Fruit fly (Drosophila melanogaster) whole organism, prepupa: Measurements from ENCODE around the gene sau.

Source experiments
- Blimp-1 ChIP-seq: fragments of 200-800 bp; sonication (Bioruptor generic); optimal IDR thresholded peaks from 3 replicates; lab custom pipeline; 2017; ENCODE audit warnings: missing biosample characterization, missing genetic modification characterization, mild to moderate bottlenecking, moderate library complexity, missing genetic modification reagents
- CG10631 ChIP-seq: fragments of 200-800 bp; sonication (Bioruptor generic); optimal IDR thresholded peaks from 2 replicates; lab custom pipeline; 2016; ENCODE audit warnings: missing biosample characterization, missing genetic modification characterization
- CG10669 ChIP-seq: fragments of 200-800 bp; sonication (Bioruptor generic); optimal IDR thresholded peaks from 3 replicates; lab custom pipeline; 2018; ENCODE audit warnings: missing biosample characterization, mild to moderate bottlenecking, missing genetic modification characterization, moderate library complexity
- CG11294 ChIP-seq: fragments of 200-800 bp; sonication (Bioruptor generic); IDR thresholded peaks from 2 replicates; pipeline ENCODE4 v1.3.6; 2022; ENCODE audit warnings: missing biosample characterization, missing genetic modification characterization
- CG11902 ChIP-seq: fragments of 200-800 bp; sonication (Bioruptor generic); optimal IDR thresholded peaks from 3 replicates; lab custom pipeline; 2016; ENCODE audit warnings: missing biosample characterization, missing genetic modification characterization
- CG15336 ChIP-seq: fragments of 200-800 bp; sonication (Bioruptor generic); IDR thresholded peaks from 2 replicates; pipeline ENCODE4 v1.3.6; 2022; ENCODE audit warnings: missing biosample characterization, missing genetic modification characterization
- CG1621 ChIP-seq: fragments of 200-800 bp; sonication (Bioruptor generic); optimal IDR thresholded peaks from 3 replicates; lab custom pipeline; 2018; ENCODE audit warnings: missing biosample characterization, mild to moderate bottlenecking, missing genetic modification characterization
- CG16779 ChIP-seq: fragments of 200-800 bp; sonication (Bioruptor generic); optimal IDR thresholded peaks from 3 replicates; lab custom pipeline; 2017; ENCODE audit warnings: missing biosample characterization, mild to moderate bottlenecking, missing genetic modification characterization
- CG3032 ChIP-seq: fragments of 200-800 bp; optimal IDR thresholded peaks from 2 replicates; lab custom pipeline; 2019; ENCODE audit warnings: missing biosample characterization, mild to moderate bottlenecking, missing genetic modification characterization, moderate library complexity
- CG31627 ChIP-seq: fragments of 200-800 bp; sonication (Bioruptor generic); optimal IDR thresholded peaks from 3 replicates; lab custom pipeline; 2016; ENCODE audit warnings: missing biosample characterization, missing genetic modification characterization
- CG32006 ChIP-seq: fragments of 200-800 bp; sonication (Bioruptor generic); optimal IDR thresholded peaks from 3 replicates; lab custom pipeline; 2017; ENCODE audit warnings: missing biosample characterization, mild to moderate bottlenecking, missing genetic modification characterization
- CG34406 ChIP-seq: fragments of 200-800 bp; sonication (Bioruptor generic); optimal IDR thresholded peaks from 3 replicates; lab custom pipeline; 2016; ENCODE audit warnings: missing biosample characterization, missing genetic modification characterization
- CG3919 ChIP-seq: fragments of 200-800 bp; sonication (Bioruptor generic); optimal IDR thresholded peaks from 3 replicates; lab custom pipeline; 2016; ENCODE audit warnings: missing biosample characterization, missing genetic modification characterization
- CG4318 ChIP-seq: fragments of 200-800 bp; sonication (Bioruptor generic); optimal IDR thresholded peaks from 3 replicates; lab custom pipeline; 2017; ENCODE audit warnings: missing biosample characterization, mild to moderate bottlenecking, missing genetic modification characterization
- CG6163 ChIP-seq: fragments of 200-800 bp; sonication (Bioruptor generic); IDR thresholded peaks from 3 replicates; pipeline ENCODE4 v1.3.6; 2022; ENCODE audit warnings: missing biosample characterization, missing genetic modification characterization
- CG6276 ChIP-seq: fragments of 200-800 bp; sonication (Bioruptor generic); optimal IDR thresholded peaks from 2 replicates; lab custom pipeline; 2017; ENCODE audit warnings: missing biosample characterization, mild to moderate bottlenecking, missing genetic modification characterization
- CG6792 ChIP-seq: fragments of 200-800 bp; sonication (Bioruptor generic); optimal IDR thresholded peaks from 3 replicates; lab custom pipeline; 2016; ENCODE audit warnings: missing biosample characterization, missing genetic modification characterization
- CG6808 ChIP-seq: fragments of 200-800 bp; sonication (Bioruptor generic); optimal IDR thresholded peaks from 3 replicates; lab custom pipeline; 2017; ENCODE audit warnings: missing biosample characterization, missing genetic modification characterization, mild to moderate bottlenecking, moderate library complexity, missing genetic modification reagents
- CG6854 ChIP-seq: fragments of 200-800 bp; sonication (Bioruptor generic); optimal IDR thresholded peaks from 2 replicates; lab custom pipeline; 2017; ENCODE audit warnings: missing biosample characterization, mild to moderate bottlenecking, missing genetic modification characterization
- CG7368 ChIP-seq: fragments of 200-800 bp; sonication (Bioruptor generic); optimal IDR thresholded peaks from 3 replicates; lab custom pipeline; 2016; ENCODE audit warnings: missing biosample characterization, missing genetic modification characterization
- CG8632 ChIP-seq: fragments of 200-800 bp; sonication (Bioruptor generic); optimal IDR thresholded peaks from 3 replicates; lab custom pipeline; 2016; ENCODE audit warnings: missing biosample characterization, missing genetic modification characterization
- CG9139 ChIP-seq: fragments of 200-800 bp; sonication (Bioruptor generic); optimal IDR thresholded peaks from 3 replicates; lab custom pipeline; 2017; ENCODE audit warnings: missing biosample characterization, mild to moderate bottlenecking, missing genetic modification characterization
- Eip75B ChIP-seq: fragments of 200-800 bp; sonication (Bioruptor generic); optimal IDR thresholded peaks from 3 replicates; lab custom pipeline; 2016; ENCODE audit warnings: missing biosample characterization, missing genetic modification characterization
- Eip78C ChIP-seq: fragments of 200-800 bp; sonication (Bioruptor generic); peaks from one replicate; lab custom pipeline; 2016; ENCODE audit warnings: missing biosample characterization, missing genetic modification characterization
- Eip93F ChIP-seq: fragments of 200-800 bp; sonication (Bioruptor generic); optimal IDR thresholded peaks from 2 replicates; lab custom pipeline; 2016; ENCODE audit warnings: missing biosample characterization, mild to moderate bottlenecking, missing genetic modification characterization
- Ets21C ChIP-seq: fragments of 200-800 bp; sonication (Bioruptor generic); optimal IDR thresholded peaks from 3 replicates; lab custom pipeline; 2016; ENCODE audit warnings: missing biosample characterization, missing genetic modification characterization
- Ets96B ChIP-seq: fragments of 200-800 bp; optimal IDR thresholded peaks from 2 replicates; lab custom pipeline; 2019; ENCODE audit warnings: missing biosample characterization, mild to moderate bottlenecking, missing genetic modification characterization, moderate library complexity
- Gug ChIP-seq: fragments of 200-800 bp; sonication (Bioruptor generic); IDR thresholded peaks from 2 replicates; pipeline ENCODE4 v1.3.6; 2022; ENCODE audit warnings: missing biosample characterization, missing genetic modification characterization
- Hr38 ChIP-seq: sonication (Bioruptor generic); optimal IDR thresholded peaks from 2 replicates; lab custom pipeline; 2016; ENCODE audit warnings: missing biosample characterization, missing genetic modification characterization
- Hr39 ChIP-seq: fragments of 200-800 bp; sonication (Bioruptor generic); optimal IDR thresholded peaks from 2 replicates; lab custom pipeline; 2016; ENCODE audit warnings: missing biosample characterization, missing genetic modification characterization
- Hr4 ChIP-seq: fragments of 200-800 bp; sonication (Bioruptor generic); optimal IDR thresholded peaks from 3 replicates; lab custom pipeline; 2016; ENCODE audit warnings: missing biosample characterization, missing genetic modification characterization
- Lpt ChIP-seq: fragments of 200-800 bp; sonication (Bioruptor generic); optimal IDR thresholded peaks from 3 replicates; lab custom pipeline; 2016; ENCODE audit warnings: missing biosample characterization, missing genetic modification characterization
- OdsH ChIP-seq: fragments of 200-800 bp; sonication (Bioruptor generic); optimal IDR thresholded peaks from 3 replicates; lab custom pipeline; 2016; ENCODE audit warnings: missing biosample characterization, missing genetic modification characterization
- Smox ChIP-seq: fragments of 200-800 bp; sonication (Bioruptor generic); optimal IDR thresholded peaks from 3 replicates; lab custom pipeline; 2016; ENCODE audit warnings: missing biosample characterization, missing genetic modification characterization
- Sox102F ChIP-seq: fragments of 200-800 bp; sonication (Bioruptor generic); optimal IDR thresholded peaks from 2 replicates; lab custom pipeline; 2016; ENCODE audit warnings: missing biosample characterization, mild to moderate bottlenecking, missing genetic modification characterization
- Sox14 ChIP-seq: fragments of 200-800 bp; sonication (Bioruptor generic); optimal IDR thresholded peaks from 3 replicates; lab custom pipeline; 2016; ENCODE audit warnings: missing biosample characterization, missing genetic modification characterization
- Sox15 ChIP-seq: fragments of 200-800 bp; sonication (Bioruptor generic); optimal IDR thresholded peaks from 3 replicates; lab custom pipeline; 2016; ENCODE audit warnings: missing biosample characterization, missing genetic modification characterization
- achi ChIP-seq: fragments of 200-800 bp; sonication (Bioruptor generic); optimal IDR thresholded peaks from 3 replicates; lab custom pipeline; 2016; ENCODE audit warnings: missing biosample characterization, missing genetic modification characterization
- acj6 ChIP-seq: fragments of 200-800 bp; sonication (Bioruptor generic); optimal IDR thresholded peaks from 3 replicates; lab custom pipeline; 2016; ENCODE audit warnings: missing biosample characterization, missing genetic modification characterization
- cyc ChIP-seq: fragments of 200-800 bp; sonication (Bioruptor generic); optimal IDR thresholded peaks from 3 replicates; lab custom pipeline; 2016; ENCODE audit warnings: missing biosample characterization, missing genetic modification characterization
- dac ChIP-seq: fragments of 200-800 bp; sonication (Bioruptor generic); optimal IDR thresholded peaks from 2 replicates; lab custom pipeline; 2017; ENCODE audit warnings: missing biosample characterization, mild to moderate bottlenecking, missing genetic modification characterization
- dsx ChIP-seq: fragments of 200-800 bp; optimal IDR thresholded peaks from 3 replicates; lab custom pipeline; 2019; ENCODE audit warnings: missing biosample characterization, mild to moderate bottlenecking, missing genetic modification characterization, moderate library complexity; ENCODE audit not compliant: poor library complexity, severe bottlenecking
- eg ChIP-seq: fragments of 200-800 bp; sonication (Bioruptor generic); IDR thresholded peaks from 3 replicates; pipeline ENCODE4 v1.3.6; 2022; ENCODE audit warnings: missing biosample characterization, missing genetic modification characterization
- esn ChIP-seq: fragments of 200-800 bp; sonication (Bioruptor generic); optimal IDR thresholded peaks from 2 replicates; lab custom pipeline; 2016; ENCODE audit warnings: missing biosample characterization, mild to moderate bottlenecking, missing genetic modification characterization, moderate library complexity
- fd59A ChIP-seq: fragments of 200-800 bp; sonication (Bioruptor generic); optimal IDR thresholded peaks from 2 replicates; lab custom pipeline; 2017; ENCODE audit warnings: missing biosample characterization, mild to moderate bottlenecking, missing genetic modification characterization, missing genetic modification reagents
- fd85E ChIP-seq: fragments of 200-800 bp; sonication (Bioruptor generic); optimal IDR thresholded peaks from 3 replicates; lab custom pipeline; 2016; ENCODE audit warnings: missing biosample characterization, missing genetic modification characterization
- fkh ChIP-seq: fragments of 200-800 bp; sonication (Bioruptor generic); optimal IDR thresholded peaks from 3 replicates; lab custom pipeline; 2017; ENCODE audit warnings: missing biosample characterization, mild to moderate bottlenecking, missing genetic modification characterization, moderate library complexity
- lz ChIP-seq: fragments of 200-800 bp; sonication (Bioruptor generic); optimal IDR thresholded peaks from 3 replicates; lab custom pipeline; 2016; ENCODE audit warnings: missing biosample characterization, missing genetic modification characterization
- net ChIP-seq: fragments of 200-800 bp; sonication (Bioruptor generic); optimal IDR thresholded peaks from 3 replicates; lab custom pipeline; 2016; ENCODE audit warnings: missing biosample characterization, missing genetic modification characterization
- pdm3 ChIP-seq: fragments of 200-800 bp; sonication (Bioruptor generic); optimal IDR thresholded peaks from 3 replicates; lab custom pipeline; 2016; ENCODE audit warnings: missing biosample characterization, missing genetic modification characterization
- svp ChIP-seq: fragments of 200-800 bp; sonication (Bioruptor generic); peaks from one replicate; lab custom pipeline; 2016; ENCODE audit warnings: missing biosample characterization, missing genetic modification characterization
- topi ChIP-seq: fragments of 200-800 bp; sonication (Bioruptor generic); optimal IDR thresholded peaks from 3 replicates; lab custom pipeline; 2016; ENCODE audit warnings: missing biosample characterization, missing genetic modification characterization
- vri ChIP-seq: fragments of 200-800 bp; sonication (Bioruptor generic); optimal IDR thresholded peaks from 3 replicates; lab custom pipeline; 2016; ENCODE audit warnings: missing biosample characterization, mild to moderate bottlenecking, missing genetic modification characterization

Gene sau

DNA sequence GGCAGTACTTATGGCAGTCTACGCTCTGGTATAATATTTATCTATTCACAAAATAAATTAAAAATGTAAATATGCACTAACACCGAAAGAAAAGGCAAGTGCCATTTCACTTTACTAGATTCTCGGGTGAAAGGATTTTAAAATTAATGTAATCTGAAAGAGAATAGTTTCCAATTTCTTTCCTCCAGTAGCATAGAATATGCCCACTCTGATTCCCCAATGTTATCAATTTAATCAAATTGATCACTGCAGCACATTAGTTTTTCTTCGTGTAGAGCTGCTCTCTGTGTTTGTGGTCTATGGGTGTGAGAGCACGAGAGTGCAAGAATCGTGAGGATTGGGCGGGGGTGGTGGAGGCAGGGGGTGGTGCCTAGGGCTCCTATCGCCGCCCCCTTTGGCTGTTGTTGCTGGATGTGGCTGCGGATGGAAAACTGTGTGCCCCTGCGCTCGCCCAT, 25.0 kb upstream of the sau start:
- peak; percentile 91 for TF ChIP-seq net
- TF ChIP-seq CG4318: peak; percentile 96
- peak; percentile 82 for TF ChIP-seq CG6792 (GFP tag; lab: Kevin White, UChicago)
- TF ChIP-seq CG8632 (GFP tag; lab: Kevin White, UChicago): peak; percentile 79
- peak; percentile 90 for TF ChIP-seq fkh
- TF ChIP-seq Eip75B: peak; percentile 89
- peak; percentile 96 for TF ChIP-seq Hr4 (GFP tag; lab: Kevin White, UChicago)
- peak; percentile 93 for TF ChIP-seq svp (GFP tag; lab: Kevin White, UChicago)
- peak; percentile 78 for TF ChIP-seq Lpt
- TF ChIP-seq OdsH (GFP tag; lab: Kevin White, UChicago): peak; percentile 94
- peak; percentile 93 for TF ChIP-seq CG15336 (GFP tag; lab: Robert Waterston, UW)
- TF ChIP-seq Hr38 (GFP tag; lab: Kevin White, UChicago): no peak
- TF ChIP-seq CG3032 (tag; lab: Kevin White, UChicago): peak; percentile 85
- TF ChIP-seq esn (GFP tag; lab: Kevin White, UChicago): peak; percentile 86
- no peak for TF ChIP-seq CG6854 (GFP tag; lab: Kevin White, UChicago)
- TF ChIP-seq Sox15: peak; percentile 79
- peak; percentile 80 for TF ChIP-seq Gug (GFP tag; lab: Robert Waterston, UW)
- peak; percentile 86 for TF ChIP-seq CG11294 (GFP tag; lab: Robert Waterston, UW)
- peak; percentile 72 for TF ChIP-seq Sox102F (GFP tag; lab: Kevin White, UChicago)
- TF ChIP-seq CG7368: peak; percentile 72
- TF ChIP-seq Hr39 (GFP tag; lab: Kevin White, UChicago): peak; percentile 81
- TF ChIP-seq Smox (GFP tag; lab: Kevin White, UChicago): peak; percentile 80
- TF ChIP-seq Ets96B (tag; lab: Kevin White, UChicago): peak; percentile 85
- TF ChIP-seq CG10669 (GFP tag; lab: Kevin White, UChicago): peak; percentile 85
- peak; percentile 75 for TF ChIP-seq Ets21C (GFP tag; lab: Kevin White, UChicago)
- peak; percentile 36 for TF ChIP-seq Blimp-1 (GFP tag; lab: Kevin White, UChicago)
- TF ChIP-seq CG6276 (GFP tag; lab: Kevin White, UChicago): peak; percentile 97
- TF ChIP-seq CG9139 (GFP tag; lab: Kevin White, UChicago): peak; percentile 65
- peak; percentile 48 for TF ChIP-seq fd85E (GFP tag; lab: Kevin White, UChicago)
- peak; percentile 87 for TF ChIP-seq topi
- TF ChIP-seq CG31627 (GFP tag; lab: Kevin White, UChicago): peak; percentile 83
- no peak for TF ChIP-seq Eip93F (GFP tag; lab: Kevin White, UChicago)
- peak; percentile 92 for TF ChIP-seq CG3919 (GFP tag; lab: Kevin White, UChicago)
- TF ChIP-seq CG32006 (GFP tag; lab: Kevin White, UChicago): peak; percentile 99
- TF ChIP-seq dac (GFP tag; lab: Kevin White, UChicago): peak; percentile 89
- TF ChIP-seq Eip78C (GFP tag; lab: Kevin White, UChicago): peak; percentile 96
- TF ChIP-seq CG10631 (GFP tag; lab: Kevin White, UChicago): peak; percentile 94
- peak; percentile 91 for TF ChIP-seq eg (GFP tag; lab: Robert Waterston, UW)
- TF ChIP-seq CG34406 (GFP tag; lab: Kevin White, UChicago): peak; percentile 83
- TF ChIP-seq CG11902 (GFP tag; lab: Kevin White, UChicago): peak; percentile 69
- peak; percentile 90 for TF ChIP-seq achi (GFP tag; lab: Kevin White, UChicago)
- TF ChIP-seq Sox14: peak; percentile 93
- peak; percentile 90 for TF ChIP-seq fd59A (GFP tag; lab: Kevin White, UChicago)
- peak; percentile 83 for TF ChIP-seq lz (GFP tag; lab: Kevin White, UChicago)
- peak; percentile 89 for TF ChIP-seq pdm3 (GFP tag; lab: Kevin White, UChicago)
- TF ChIP-seq cyc (GFP tag; lab: Kevin White, UChicago): peak; percentile 80
- peak; percentile 90 for TF ChIP-seq CG6163 (GFP tag; lab: Robert Waterston, UW)
- peak; percentile 91 for TF ChIP-seq CG16779 (tag; lab: Kevin White, UChicago)
- peak; percentile 63 for TF ChIP-seq vri (GFP tag; lab: Kevin White, UChicago)
- peak; percentile 91 for TF ChIP-seq acj6
- TF ChIP-seq dsx (GFP tag; lab: Kevin White, UChicago): peak; percentile 83
- peak; percentile 67 for TF ChIP-seq CG1621 (tag; lab: Kevin White, UChicago)
- TF ChIP-seq CG6808 (GFP tag; lab: Kevin White, UChicago): peak; percentile 87
